Worm (Caenorhabditis elegans) whole organism, L4 larva: Measurements from ENCODE around the gene ceh-40.

Experiments
- D1046.2 ChIP-seq: fragments of 200-800 bp; sonication (Bioruptor generic); IDR thresholded peaks from 2 replicates; pipeline ENCODE4 v1.3.6; 2022; ENCODE audit warnings: missing genetic modification characterization, missing compliant biosample characterization
- R02D3.7 ChIP-seq: fragments of 150-350 bp; sonication (generic microtip); optimal IDR thresholded peaks from 3 replicates; lab custom pipeline; 2014; ENCODE audit warnings: missing biosample characterization, missing genetic modification characterization
- T26A8.4 ChIP-seq: fragments of 200-800 bp; sonication (Bioruptor generic); IDR thresholded peaks from 2 replicates; pipeline ENCODE4 v1.3.6; 2022; ENCODE audit warnings: missing genetic modification characterization, missing compliant biosample characterization
- ama-1 ChIP-seq: fragments of 150-350 bp; optimal IDR thresholded peaks from 2 replicates; lab custom pipeline; 2014; ENCODE audit warnings: inconsistent platforms, mixed read lengths
- ctbp-1 ChIP-seq: fragments of 200-800 bp; sonication (Bioruptor generic); IDR thresholded peaks from 2 replicates; pipeline ENCODE4 v1.3.6; 2022; ENCODE audit warnings: missing genetic modification reagents, missing genetic modification characterization, missing compliant biosample characterization
- egl-43 ChIP-seq: fragments of 200-800 bp; sonication (Bioruptor generic); IDR thresholded peaks from 2 replicates; pipeline ENCODE4 v1.3.6; 2022; ENCODE audit warnings: missing genetic modification reagents, missing genetic modification characterization, missing compliant biosample characterization
- fkh-10 ChIP-seq: fragments of 150-350 bp; optimal IDR thresholded peaks from 2 replicates; lab custom pipeline; 2014; ENCODE audit warnings: missing biosample characterization, missing genetic modification reagents, missing genetic modification characterization
- hif-1 ChIP-seq, 2 experiments: sonication (generic microtip); optimal IDR thresholded peaks; 2 replicates each; lab custom pipeline; 2016 to 2017; ENCODE audit warnings: missing compliant biosample characterization in 2 of 2, missing genetic modification characterization in 2 of 2, missing genetic modification reagents in 2 of 2, missing genotype in 2 of 2, mild to moderate bottlenecking in 1 of 2
- hlh-11 ChIP-seq: fragments of 200-800 bp; sonication (Bioruptor generic); optimal IDR thresholded peaks from 2 replicates; lab custom pipeline; 2018; ENCODE audit warnings: mild to moderate bottlenecking, missing genetic modification characterization, missing compliant biosample characterization
- lin-13 ChIP-seq: fragments of 150-350 bp; optimal IDR thresholded peaks from 2 replicates; lab custom pipeline; 2014; ENCODE audit warnings: missing biosample characterization, missing genetic modification reagents, missing genetic modification characterization
- madf-5 ChIP-seq, 2 experiments: fragments of 200-800 bp; sonication (Bioruptor generic); IDR thresholded peaks; 2 replicates each; pipeline ENCODE4 v1.3.6; 2022; ENCODE audit warnings: missing compliant biosample characterization in 2 of 2, missing genetic modification characterization in 2 of 2
- mdt-29 ChIP-seq: fragments of 200-800 bp; sonication (Bioruptor generic); IDR thresholded peaks from 2 replicates; pipeline ENCODE4 v1.3.6; 2022; ENCODE audit warnings: missing genetic modification reagents, missing genetic modification characterization, missing compliant biosample characterization
- nhr-76 ChIP-seq: fragments of 150-350 bp; optimal IDR thresholded peaks from 2 replicates; lab custom pipeline; 2014; ENCODE audit warnings: missing biosample characterization, missing genetic modification characterization
- pha-4 ChIP-seq, 2 experiments: fragments of 150-350 bp in 1 of 2; fragments of 200-800 bp in 1 of 2; sonication (Bioruptor generic) in 1 of 2; IDR thresholded peaks in 1 of 2; optimal IDR thresholded peaks in 1 of 2; 2 replicates each; pipeline versions ENCODE4 v1.3.6 to Lab custom; 2014 to 2022; ENCODE audit warnings: missing genetic modification characterization in 2 of 2, missing genetic modification reagents in 2 of 2, missing biosample characterization in 1 of 2, missing compliant biosample characterization in 1 of 2
- pqm-1 ChIP-seq: sonication (generic microtip); optimal IDR thresholded peaks from 2 replicates; lab custom pipeline; 2017; ENCODE audit warnings: missing biosample characterization, missing genetic modification characterization
- rbr-2 ChIP-seq: sonication (generic microtip); optimal IDR thresholded peaks from 2 replicates; lab custom pipeline; 2016; ENCODE audit warnings: missing genotype, missing genetic modification characterization, missing compliant biosample characterization
- spr-1 ChIP-seq: sonication (generic microtip); optimal IDR thresholded peaks from 2 replicates; lab custom pipeline; 2016; ENCODE audit warnings: mild to moderate bottlenecking, missing genetic modification characterization, missing compliant biosample characterization
- unc-130 ChIP-seq: sonication (generic microtip); optimal IDR thresholded peaks from 2 replicates; lab custom pipeline; 2016; ENCODE audit warnings: missing genetic modification reagents, missing genetic modification characterization, missing compliant biosample characterization
- zip-2 ChIP-seq: fragments of 150-350 bp; optimal IDR thresholded peaks from 2 replicates; lab custom pipeline; 2014; ENCODE audit warnings: missing biosample characterization, missing genetic modification characterization

The ceh-40 gene

DNA sequence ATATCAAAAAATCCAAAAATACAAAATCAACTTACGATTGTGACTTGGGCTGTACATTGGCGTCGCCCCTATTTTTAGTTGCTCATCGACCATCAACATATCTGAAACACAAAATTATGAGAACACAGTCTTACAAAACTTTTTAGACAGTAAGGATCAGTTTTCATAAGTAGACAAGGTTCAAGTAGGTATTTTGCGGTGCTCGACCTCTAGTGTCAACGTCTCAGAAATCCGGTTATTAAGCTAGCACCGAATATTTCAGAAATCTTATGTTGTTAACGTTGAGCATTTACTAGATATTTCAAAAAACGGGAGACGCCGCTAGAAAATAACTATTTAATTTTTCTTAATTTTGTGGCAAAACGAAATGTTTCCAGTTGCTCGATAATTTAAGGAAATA, 49.7 kb downstream of the ceh-40 start, which contains the start of gene otpl-8:
Gene otpl-8, minus strand, starts transcription at position 101 of the 400 bp plus-strand sequence.
- TF ChIP-seq rbr-2 (tag; lab: Kevin White, UChicago) = no peak
- no peak for TF ChIP-seq unc-130 (GFP tag; lab: Kevin White, UChicago)
- no peak for TF ChIP-seq nhr-76 (tag; lab: Kevin White, UChicago)
- TF ChIP-seq mdt-29 (GFP tag; lab: Robert Waterston, UW) = no peak
- no peak for TF ChIP-seq ctbp-1 (GFP tag; lab: Robert Waterston, UW)
- no peak for TF ChIP-seq D1046.2 (GFP tag; lab: Robert Waterston, UW)
- TF ChIP-seq madf-5 (GFP tag; IDR thresholded peaks at IDR 0.05; lab: Robert Waterston, UW) = no peak
- TF ChIP-seq pqm-1 = no peak
- no peak for TF ChIP-seq hif-1 (tag; optimal IDR thresholded peaks at IDR 0.05; lab: Kevin White, UChicago)
- no peak for TF ChIP-seq hlh-11 (tag; lab: Kevin White, UChicago)
- no peak for TF ChIP-seq ama-1 (lab: Kevin White, UChicago)
- TF ChIP-seq pha-4 (GFP tag; IDR thresholded peaks at IDR 0.05; lab: Robert Waterston, UW) = no peak
- TF ChIP-seq pha-4 (tag; optimal IDR thresholded peaks at IDR 0.05; lab: Kevin White, UChicago) = no peak
- TF ChIP-seq fkh-10 = no peak
- no peak for TF ChIP-seq R02D3.7 (tag; lab: Kevin White, UChicago)
- no peak for TF ChIP-seq T26A8.4
- no peak for TF ChIP-seq zip-2 (tag; lab: Kevin White, UChicago)
- no peak for TF ChIP-seq spr-1
- no peak for TF ChIP-seq lin-13 (GFP tag; lab: Kevin White, UChicago)
- no peak for TF ChIP-seq egl-43
